Fruit fly (Drosophila melanogaster) whole organism, embryonic: Measurements from ENCODE around the gene CG43897.
A peak's percentile ranks its signal among the peaks of the same experiment; 100 is the strongest.

ENCODE experiments used
- Atf3 ChIP-seq: fragments of 200-800 bp; sonication (Bioruptor generic); optimal IDR thresholded peaks from 3 replicates; lab custom pipeline; 2016; ENCODE audit warnings: missing biosample characterization, missing genetic modification characterization
- Bgb ChIP-seq: fragments of 200-800 bp; sonication (Bioruptor generic); IDR thresholded peaks from 2 replicates; pipeline ENCODE4 v1.3.6; 2022; ENCODE audit warnings: missing biosample characterization, missing genetic modification characterization; ENCODE audit not compliant: partially characterized antibody
- CG10654 ChIP-seq: fragments of 200-800 bp; sonication (Bioruptor generic); optimal IDR thresholded peaks from 2 replicates; lab custom pipeline; 2016; ENCODE audit warnings: missing biosample characterization, missing genetic modification characterization
- CG11696 ChIP-seq: fragments of 200-800 bp; sonication (Bioruptor generic); IDR thresholded peaks from 2 replicates; pipeline ENCODE4 v1.3.6; 2022; ENCODE audit warnings: missing biosample characterization, missing genetic modification characterization
- CG13123 ChIP-seq: fragments of 200-800 bp; sonication (Bioruptor generic); optimal IDR thresholded peaks from 2 replicates; lab custom pipeline; 2016; ENCODE audit warnings: missing biosample characterization, missing genetic modification characterization
- CG13894 ChIP-seq: fragments of 200-800 bp; sonication (Bioruptor generic); optimal IDR thresholded peaks from 3 replicates; lab custom pipeline; 2018; ENCODE audit warnings: missing biosample characterization, mild to moderate bottlenecking, missing genetic modification characterization, moderate library complexity
- CG14014 ChIP-seq: fragments of 200-800 bp; sonication (Bioruptor generic); IDR thresholded peaks from 2 replicates; pipeline ENCODE4 v1.3.6; 2022; ENCODE audit warnings: missing biosample characterization, missing genetic modification characterization
- CG14441 ChIP-seq: fragments of 200-800 bp; sonication (Bioruptor generic); IDR thresholded peaks from 2 replicates; pipeline ENCODE4 v1.3.6; 2022; ENCODE audit warnings: missing biosample characterization, missing genetic modification characterization
- CG15073 ChIP-seq: fragments of 200-800 bp; sonication (Bioruptor generic); optimal IDR thresholded peaks from 2 replicates; lab custom pipeline; 2016; ENCODE audit warnings: missing biosample characterization, missing genetic modification characterization
- CG15479 ChIP-seq: fragments of 200-800 bp; sonication (Bioruptor generic); optimal IDR thresholded peaks from 3 replicates; lab custom pipeline; 2019; ENCODE audit warnings: missing biosample characterization, mild to moderate bottlenecking, missing genetic modification characterization, moderate library complexity
- CG16815 ChIP-seq: fragments of 200-800 bp; sonication (Bioruptor generic); optimal IDR thresholded peaks from 3 replicates; lab custom pipeline; 2017; ENCODE audit warnings: missing biosample characterization, mild to moderate bottlenecking, missing genetic modification characterization
- CG18011 ChIP-seq: fragments of 200-800 bp; sonication (Bioruptor generic); optimal IDR thresholded peaks from 2 replicates; lab custom pipeline; 2017; ENCODE audit warnings: missing biosample characterization, missing genetic modification characterization, mild to moderate bottlenecking, moderate library complexity, missing genotype
- CG30403 ChIP-seq: fragments of 200-800 bp; sonication (Bioruptor generic); optimal IDR thresholded peaks from 3 replicates; lab custom pipeline; 2016; ENCODE audit warnings: missing biosample characterization, missing genetic modification characterization
- CG31441 ChIP-seq: fragments of 200-800 bp; sonication (Bioruptor generic); IDR thresholded peaks from 2 replicates; pipeline ENCODE4 v1.3.6; 2022; ENCODE audit warnings: missing biosample characterization, missing genetic modification characterization
- CG32532 ChIP-seq: fragments of 200-800 bp; sonication (Bioruptor generic); IDR thresholded peaks from 2 replicates; pipeline ENCODE4 v1.3.6; 2022; ENCODE audit warnings: missing biosample characterization, missing genetic modification characterization
- CG33213 ChIP-seq: fragments of 200-800 bp; sonication (Bioruptor generic); optimal IDR thresholded peaks from 3 replicates; lab custom pipeline; 2016; ENCODE audit warnings: missing biosample characterization, missing genetic modification characterization
- CG34224 ChIP-seq: fragments of 200-800 bp; sonication (Bioruptor generic); IDR thresholded peaks from 3 replicates; pipeline ENCODE4 v1.3.6; 2022; ENCODE audit warnings: missing biosample characterization, missing genetic modification characterization; ENCODE audit not compliant: partially characterized antibody
- CG6683 ChIP-seq: fragments of 200-800 bp; sonication (Bioruptor generic); optimal IDR thresholded peaks from 2 replicates; lab custom pipeline; 2017; ENCODE audit warnings: missing biosample characterization, mild to moderate bottlenecking, missing genetic modification characterization, missing genetic modification reagents
- CG7963 ChIP-seq: fragments of 200-800 bp; sonication (Bioruptor generic); IDR thresholded peaks from 3 replicates; pipeline ENCODE4 v1.3.6; 2022; ENCODE audit warnings: missing biosample characterization, missing genetic modification characterization; ENCODE audit not compliant: partially characterized antibody
- CG9609 ChIP-seq: fragments of 200-800 bp; sonication (Bioruptor generic); optimal IDR thresholded peaks from 3 replicates; lab custom pipeline; 2016; ENCODE audit warnings: missing biosample characterization, missing genetic modification characterization
- D19A ChIP-seq: fragments of 200-800 bp; optimal IDR thresholded peaks from 3 replicates; lab custom pipeline; 2019; ENCODE audit warnings: missing biosample characterization, mild to moderate bottlenecking, missing genetic modification characterization, moderate library complexity
- Dp ChIP-seq: fragments of 200-800 bp; sonication (Bioruptor generic); optimal IDR thresholded peaks from 2 replicates; lab custom pipeline; 2018; ENCODE audit warnings: missing biosample characterization, mild to moderate bottlenecking, missing genetic modification characterization, moderate library complexity
- E2f2 ChIP-seq: fragments of 200-800 bp; sonication (Bioruptor generic); IDR thresholded peaks from 2 replicates; pipeline ENCODE4 v1.3.6; 2022; ENCODE audit warnings: missing biosample characterization, missing genetic modification characterization
- Ets65A ChIP-seq: fragments of 200-800 bp; sonication (Bioruptor generic); peaks from one replicate; lab custom pipeline; 2016; ENCODE audit warnings: missing biosample characterization, missing genetic modification characterization
- GATAe ChIP-seq: fragments of 200-800 bp; sonication (Bioruptor generic); conservative IDR thresholded peaks from 2 replicates; pipeline ENCODE4 v1.3.6; 2022; ENCODE audit warnings: missing biosample characterization, missing genetic modification characterization
- Hr39 ChIP-seq: fragments of >200 bp; optimal IDR thresholded peaks from 2 replicates; lab custom pipeline; 2017
- NK7.1 ChIP-seq: fragments of 200-800 bp; sonication (Bioruptor generic); optimal IDR thresholded peaks from 3 replicates; lab custom pipeline; 2016; ENCODE audit warnings: missing biosample characterization, missing genetic modification characterization
- Oaz ChIP-seq: fragments of 200-800 bp; sonication (Bioruptor generic); IDR thresholded peaks from 2 replicates; pipeline ENCODE4 v1.3.6; 2022; ENCODE audit warnings: missing biosample characterization, missing genetic modification characterization
- Rfx ChIP-seq: fragments of 200-800 bp; sonication (Bioruptor generic); IDR thresholded peaks from 2 replicates; pipeline ENCODE4 v1.3.6; 2022; ENCODE audit warnings: missing biosample characterization, missing genetic modification characterization
- abd-A ChIP-seq: fragments of 200-800 bp; sonication (Bioruptor generic); optimal IDR thresholded peaks from 3 replicates; lab custom pipeline; 2019; ENCODE audit warnings: missing biosample characterization, mild to moderate bottlenecking, missing genetic modification characterization, moderate library complexity
- bsh ChIP-seq, 2 experiments: fragments of 200-800 bp; sonication (Bioruptor generic); optimal IDR thresholded peaks; 2 replicates each; lab custom pipeline; 2017 to 2018; ENCODE audit warnings: mild to moderate bottlenecking in 2 of 2, missing biosample characterization in 2 of 2, missing genetic modification characterization in 2 of 2, moderate library complexity in 1 of 2
- cato ChIP-seq: fragments of 200-800 bp; sonication (Bioruptor generic); optimal IDR thresholded peaks from 2 replicates; lab custom pipeline; 2016; ENCODE audit warnings: missing biosample characterization, missing genetic modification characterization, borderline replicate concordance
- chm ChIP-seq: fragments of 200-800 bp; sonication (Bioruptor generic); IDR thresholded peaks from 2 replicates; pipeline ENCODE4 v1.3.6; 2022; ENCODE audit warnings: missing biosample characterization, missing genetic modification characterization
- croc ChIP-seq: fragments of 200-800 bp; sonication (Bioruptor generic); conservative IDR thresholded peaks from 3 replicates; pipeline ENCODE4 v1.3.6; 2022; ENCODE audit warnings: missing biosample characterization, missing genetic modification characterization
- dati ChIP-seq: fragments of 200-800 bp; sonication (Bioruptor generic); IDR thresholded peaks from 2 replicates; pipeline ENCODE4 v1.3.6; 2022; ENCODE audit warnings: missing biosample characterization, missing genetic modification characterization
- eve ChIP-seq, 2 experiments: fragments of >200 bp; optimal IDR thresholded peaks; 2 replicates each; lab custom pipeline; 2017; ENCODE audit warnings: missing biosample characterization in 2 of 2, missing genetic modification characterization in 2 of 2
- h ChIP-seq: fragments of >200 bp; optimal IDR thresholded peaks from 2 replicates; lab custom pipeline; 2017
- lov ChIP-seq, 2 experiments: fragments of 200-800 bp in 1 of 2; fragments of >200 bp in 1 of 2; sonication (Bioruptor generic) in 1 of 2; IDR thresholded peaks in 1 of 2; optimal IDR thresholded peaks in 1 of 2; 2 replicates in 1 of 2; 3 replicates in 1 of 2; pipeline versions ENCODE4 v1.3.6 to Lab custom; 2017 to 2022; ENCODE audit warnings: missing biosample characterization in 1 of 2, missing genetic modification characterization in 1 of 2
- luna ChIP-seq: fragments of 200-800 bp; sonication (Bioruptor generic); optimal IDR thresholded peaks from 2 replicates; lab custom pipeline; 2016; ENCODE audit warnings: missing biosample characterization, missing genetic modification characterization
- mirr ChIP-seq: fragments of 200-800 bp; sonication (Bioruptor generic); optimal IDR thresholded peaks from 3 replicates; lab custom pipeline; 2018; ENCODE audit warnings: missing biosample characterization, mild to moderate bottlenecking, missing genetic modification characterization
- pzg ChIP-seq: fragments of 200-800 bp; sonication (Bioruptor generic); optimal IDR thresholded peaks from 3 replicates; lab custom pipeline; 2018; ENCODE audit warnings: missing biosample characterization, mild to moderate bottlenecking, missing genetic modification characterization, moderate library complexity
- rib ChIP-seq: fragments of 200-800 bp; sonication (Bioruptor generic); IDR thresholded peaks from 2 replicates; pipeline ENCODE4 v1.3.6; 2022; ENCODE audit warnings: missing biosample characterization, missing genetic modification characterization
- ro ChIP-seq: fragments of 200-800 bp; sonication (Bioruptor generic); IDR thresholded peaks from 2 replicates; pipeline ENCODE4 v1.3.6; 2022; ENCODE audit warnings: missing biosample characterization, missing genetic modification characterization
- seq ChIP-seq: fragments of 200-800 bp; sonication (Bioruptor generic); IDR thresholded peaks from 2 replicates; pipeline ENCODE4 v1.3.6; 2022; ENCODE audit warnings: missing biosample characterization, missing genetic modification characterization
- sima ChIP-seq: fragments of 200-800 bp; sonication (Bioruptor generic); optimal IDR thresholded peaks from 2 replicates; lab custom pipeline; 2016; ENCODE audit warnings: missing biosample characterization, missing genetic modification characterization
- so ChIP-seq: fragments of 200-800 bp; sonication (Bioruptor generic); IDR thresholded peaks from 3 replicates; pipeline ENCODE4 v1.3.6; 2022; ENCODE audit warnings: missing biosample characterization, missing genetic modification characterization
- sob ChIP-seq: fragments of 200-800 bp; sonication (Bioruptor generic); IDR thresholded peaks from 2 replicates; pipeline ENCODE4 v1.3.6; 2022; ENCODE audit warnings: missing biosample characterization, missing genetic modification characterization
- unpg ChIP-seq: fragments of 200-800 bp; sonication (Bioruptor generic); optimal IDR thresholded peaks from 3 replicates; lab custom pipeline; 2018; ENCODE audit warnings: missing biosample characterization, mild to moderate bottlenecking, missing genetic modification characterization, moderate library complexity
- yki ChIP-seq: fragments of >200 bp; optimal IDR thresholded peaks from 3 replicates; lab custom pipeline; 2018
- z ChIP-seq: fragments of 200-800 bp; sonication (Bioruptor generic); IDR thresholded peaks from 3 replicates; pipeline ENCODE4 v1.3.6; 2022; ENCODE audit warnings: missing biosample characterization, missing genetic modification characterization
- zfh1 ChIP-seq: fragments of 200-800 bp; sonication (Bioruptor generic); IDR thresholded peaks from 3 replicates; pipeline ENCODE4 v1.3.6; 2022; ENCODE audit warnings: missing biosample characterization, missing genetic modification characterization

Gene CG43897

dm6 chr3L:9847420-9847977 is 33.9 kb downstream of the CG43897 start (continued):
- no peak for TF ChIP-seq Atf3 (GFP tag; lab: Kevin White, UChicago)
- TF ChIP-seq eve (GFP tag; optimal IDR thresholded peaks at IDR 0.05; lab: Kevin White, UChicago): no peak
- no peak for TF ChIP-seq so
- TF ChIP-seq Ets65A (GFP tag; lab: Kevin White, UChicago): peak; percentile 87
- TF ChIP-seq lov (optimal IDR thresholded peaks at IDR 0.05; lab: Kevin White, UChicago): no peak
- no peak for TF ChIP-seq lov (GFP tag; IDR thresholded peaks at IDR 0.05; lab: Robert Waterston, UW)
- no peak for TF ChIP-seq dati (GFP tag; lab: Robert Waterston, UW)
- TF ChIP-seq yki (lab: Kevin White, UChicago): no peak
- TF ChIP-seq CG13894 (tag; lab: Kevin White, UChicago): peak; percentile 16
- TF ChIP-seq mirr (GFP tag; lab: Kevin White, UChicago): peak; percentile 11
- TF ChIP-seq chm (GFP tag; lab: Robert Waterston, UW): no peak; the same call in 1 of the 2 replicates
- TF ChIP-seq D19A (tag; lab: Kevin White, UChicago): peak; percentile 94
- TF ChIP-seq rib (GFP tag; lab: Robert Waterston, UW): peak; percentile 81
- TF ChIP-seq CG16815 (GFP tag; lab: Kevin White, UChicago): no peak
- no peak for TF ChIP-seq CG15479
- peak; percentile 49; the same call in 1 of the 2 replicates for TF ChIP-seq seq
- no peak for TF ChIP-seq croc (GFP tag; lab: Robert Waterston, UW)
- no peak for TF ChIP-seq h (lab: Kevin White, UChicago)
- peak; percentile 46 for TF ChIP-seq CG30403
- TF ChIP-seq ro (GFP tag; lab: Robert Waterston, UW): no peak
- TF ChIP-seq CG6683 (GFP tag; lab: Kevin White, UChicago): no peak
- TF ChIP-seq CG9609 (GFP tag; lab: Kevin White, UChicago): peak; percentile 48
- peak; percentile 75 for TF ChIP-seq abd-A (tag; lab: Kevin White, UChicago)
- TF ChIP-seq NK7.1 (GFP tag; lab: Kevin White, UChicago): peak; percentile 29
- peak; percentile 77 for TF ChIP-seq CG14014 (GFP tag; lab: Robert Waterston, UW)
- TF ChIP-seq CG15073 (GFP tag; lab: Kevin White, UChicago): no peak
- TF ChIP-seq Hr39 (lab: Kevin White, UChicago): no peak
- no peak for TF ChIP-seq pzg (GFP tag; lab: Kevin White, UChicago)
- TF ChIP-seq Dp: no peak
- TF ChIP-seq CG31441 (GFP tag; lab: Robert Waterston, UW): no peak
- TF ChIP-seq sima: no peak
- TF ChIP-seq E2f2 (GFP tag; lab: Robert Waterston, UW): no peak
- peak; percentile 84 for TF ChIP-seq Rfx (GFP tag; lab: Robert Waterston, UW)
- no peak; the same call in 2 of the 3 replicates for TF ChIP-seq z (GFP tag; lab: Robert Waterston, UW)
- no peak for TF ChIP-seq CG13123 (GFP tag; lab: Kevin White, UChicago)
- TF ChIP-seq GATAe (GFP tag; lab: Robert Waterston, UW): no peak
- TF ChIP-seq cato (GFP tag; lab: Kevin White, UChicago): no peak
- no peak for TF ChIP-seq Oaz (GFP tag; lab: Robert Waterston, UW)
- no peak for TF ChIP-seq zfh1 (GFP tag; lab: Robert Waterston, UW)
- peak; percentile 21 for TF ChIP-seq CG18011 (GFP tag; lab: Kevin White, UChicago)
- TF ChIP-seq unpg (GFP tag; lab: Kevin White, UChicago): peak; percentile 44
- no peak for TF ChIP-seq bsh (GFP tag; optimal IDR thresholded peaks at IDR 0.05; lab: Kevin White, UChicago)
- no peak for TF ChIP-seq luna (GFP tag; lab: Kevin White, UChicago)
- peak; percentile 61 for TF ChIP-seq sob (GFP tag; lab: Robert Waterston, UW)
- TF ChIP-seq CG10654: no peak
- TF ChIP-seq CG7963 (GFP tag; lab: Robert Waterston, UW): no peak
- TF ChIP-seq CG32532 (GFP tag; lab: Robert Waterston, UW): peak; percentile 71
- TF ChIP-seq CG14441 (GFP tag; lab: Robert Waterston, UW): peak; percentile 64
- TF ChIP-seq CG11696 (GFP tag; lab: Robert Waterston, UW): peak; percentile 63; the same call in 1 of the 2 replicates
- TF ChIP-seq Bgb (GFP tag; lab: Robert Waterston, UW): no peak
- no peak for TF ChIP-seq CG33213
- no peak for TF ChIP-seq CG34224 (GFP tag; lab: Robert Waterston, UW)
